Worm (Caenorhabditis elegans) whole organism, L4 larva: Measurements from ENCODE around the gene C13B4.1.

Source experiments
- F37D6.2 ChIP-seq: sonication (generic microtip); optimal IDR thresholded peaks from 2 replicates; lab custom pipeline; 2016; ENCODE audit warnings: mild to moderate bottlenecking, missing genetic modification characterization, missing compliant biosample characterization
- F44E2.7 ChIP-seq: fragments of 200-800 bp; sonication (Bioruptor generic); IDR thresholded peaks from 2 replicates; pipeline ENCODE4 v2.1.2; 2022; ENCODE audit warnings: missing genetic modification characterization, missing compliant biosample characterization
- F49E8.2 ChIP-seq: sonication (generic microtip); optimal IDR thresholded peaks from 2 replicates; lab custom pipeline; 2016; ENCODE audit warnings: missing compliant biosample characterization, mild to moderate bottlenecking, missing genetic modification characterization, borderline replicate concordance
- R02D3.7 ChIP-seq: fragments of 150-350 bp; sonication (generic microtip); optimal IDR thresholded peaks from 3 replicates; lab custom pipeline; 2014; ENCODE audit warnings: missing biosample characterization, missing genetic modification characterization
- T20F7.1 ChIP-seq: fragments of 200-800 bp; sonication (Bioruptor generic); optimal IDR thresholded peaks from 2 replicates; lab custom pipeline; 2018; ENCODE audit warnings: mild to moderate bottlenecking, missing genetic modification characterization, missing compliant biosample characterization
- Y48G9A.11 ChIP-seq: fragments of 200-800 bp; sonication (Bioruptor generic); IDR thresholded peaks from 2 replicates; pipeline ENCODE4 v1.3.6; 2022; ENCODE audit warnings: missing genetic modification reagents, missing genetic modification characterization, missing compliant biosample characterization
- aha-1 ChIP-seq: fragments of 150-350 bp; peaks from one replicate; lab custom pipeline; 2014; ENCODE audit warnings: missing biosample characterization, missing genetic modification characterization
- ama-1 ChIP-seq: fragments of 150-350 bp; optimal IDR thresholded peaks from 2 replicates; lab custom pipeline; 2014; ENCODE audit warnings: inconsistent platforms, mixed read lengths
- ceh-28 ChIP-seq: fragments of 150-350 bp; optimal IDR thresholded peaks from 2 replicates; lab custom pipeline; 2014; ENCODE audit warnings: missing biosample characterization, missing genetic modification reagents, missing genetic modification characterization
- ceh-32 ChIP-seq: sonication (generic microtip); optimal IDR thresholded peaks from 2 replicates; lab custom pipeline; 2016; ENCODE audit warnings: mild to moderate bottlenecking, missing genetic modification characterization, missing compliant biosample characterization; ENCODE audit not compliant: poor library complexity
- ces-1 ChIP-seq: fragments of 150-350 bp; sonication (generic microtip); optimal IDR thresholded peaks from 4 replicates; lab custom pipeline; 2014; ENCODE audit warnings: missing biosample characterization, missing genetic modification reagents, missing genetic modification characterization
- cey-2 ChIP-seq: sonication (generic microtip); optimal IDR thresholded peaks from 3 replicates; lab custom pipeline; 2017; ENCODE audit warnings: missing genetic modification characterization, mild to moderate bottlenecking, missing compliant biosample characterization, antibody characterized with exemption, borderline replicate concordance; ENCODE audit not compliant: insufficient read depth
- daf-19 ChIP-seq: fragments of 200-800 bp; sonication (Bioruptor generic); conservative IDR thresholded peaks from 2 replicates; pipeline ENCODE4 v1.3.6; 2022; ENCODE audit warnings: missing genetic modification characterization, missing compliant biosample characterization
- daf-8 ChIP-seq: fragments of 200-800 bp; sonication (Bioruptor generic); IDR thresholded peaks from 2 replicates; pipeline ENCODE4 v1.3.6; 2022; ENCODE audit warnings: missing genetic modification characterization, missing compliant biosample characterization
- dmd-6 ChIP-seq: fragments of 200-800 bp; sonication (Bioruptor generic); IDR thresholded peaks from 2 replicates; pipeline ENCODE4 v1.3.6; 2022; ENCODE audit warnings: missing genetic modification reagents, missing genetic modification characterization, missing compliant biosample characterization
- dmd-8 ChIP-seq: fragments of 200-800 bp; sonication (Bioruptor generic); IDR thresholded peaks from 2 replicates; pipeline ENCODE4 v1.3.6; 2022; ENCODE audit warnings: missing genetic modification characterization, missing compliant biosample characterization
- dpl-1 ChIP-seq: fragments of 150-350 bp; optimal IDR thresholded peaks from 2 replicates; lab custom pipeline; 2014; ENCODE audit warnings: missing biosample characterization, missing genetic modification reagents, missing genetic modification characterization
- duxl-1 ChIP-seq: sonication (generic microtip); optimal IDR thresholded peaks from 2 replicates; lab custom pipeline; 2016; ENCODE audit warnings: mild to moderate bottlenecking, missing genetic modification characterization, moderate library complexity, missing compliant biosample characterization; ENCODE audit not compliant: poor library complexity
- egl-27 ChIP-seq: sonication (generic microtip); optimal IDR thresholded peaks from 3 replicates; lab custom pipeline; 2017; ENCODE audit warnings: missing biosample characterization, missing genetic modification reagents, missing genetic modification characterization
- gei-8 ChIP-seq: fragments of 200-800 bp; sonication (Bioruptor generic); optimal IDR thresholded peaks from 2 replicates; lab custom pipeline; 2018; ENCODE audit warnings: mild to moderate bottlenecking, missing genetic modification characterization, missing compliant biosample characterization
- hif-1 ChIP-seq, 2 experiments: sonication (generic microtip); optimal IDR thresholded peaks; 2 replicates each; lab custom pipeline; 2016 to 2017; ENCODE audit warnings: missing compliant biosample characterization in 2 of 2, missing genetic modification characterization in 2 of 2, missing genetic modification reagents in 2 of 2, missing genotype in 2 of 2, mild to moderate bottlenecking in 1 of 2
- hlh-30 ChIP-seq: sonication (generic microtip); optimal IDR thresholded peaks from 2 replicates; lab custom pipeline; 2017; ENCODE audit warnings: antibody characterized with exemption, mild to moderate bottlenecking, missing genetic modification characterization, missing compliant biosample characterization; ENCODE audit not compliant: insufficient read depth
- hmg-1.1 ChIP-seq: fragments of 200-800 bp; sonication (Bioruptor generic); IDR thresholded peaks from 2 replicates; pipeline ENCODE4 v1.3.6; 2022; ENCODE audit warnings: missing genetic modification reagents, missing genetic modification characterization, missing compliant biosample characterization
- lim-7 ChIP-seq: fragments of 200-800 bp; sonication (Bioruptor generic); IDR thresholded peaks from 2 replicates; pipeline ENCODE4 v1.3.6; 2022; ENCODE audit warnings: missing genetic modification characterization, missing compliant biosample characterization
- lin-1 ChIP-seq: fragments of 200-800 bp; sonication (Bioruptor generic); IDR thresholded peaks from 2 replicates; pipeline ENCODE4 v1.3.6; 2022; ENCODE audit warnings: missing genetic modification reagents, missing genetic modification characterization, missing compliant biosample characterization
- lin-13 ChIP-seq: fragments of 150-350 bp; optimal IDR thresholded peaks from 2 replicates; lab custom pipeline; 2014; ENCODE audit warnings: missing biosample characterization, missing genetic modification reagents, missing genetic modification characterization
- lin-29 ChIP-seq: fragments of 200-800 bp; sonication (Bioruptor generic); IDR thresholded peaks from 2 replicates; pipeline ENCODE4 v1.3.6; 2022; ENCODE audit warnings: missing genetic modification reagents, missing genetic modification characterization, missing compliant biosample characterization
- lin-38 ChIP-seq: fragments of 200-800 bp; sonication (Bioruptor generic); IDR thresholded peaks from 2 replicates; pipeline ENCODE4 v1.3.6; 2022; ENCODE audit warnings: missing genetic modification reagents, missing genetic modification characterization, missing compliant biosample characterization
- lin-39 ChIP-seq: fragments of 150-350 bp; optimal IDR thresholded peaks from 2 replicates; lab custom pipeline; 2014; ENCODE audit warnings: missing biosample characterization, missing genetic modification reagents, missing genetic modification characterization
- madf-9 ChIP-seq: fragments of 200-800 bp; sonication (Bioruptor generic); conservative IDR thresholded peaks from 2 replicates; pipeline ENCODE4 v1.3.6; 2022; ENCODE audit warnings: missing genetic modification reagents, missing genetic modification characterization, missing compliant biosample characterization
- mdt-29 ChIP-seq: fragments of 200-800 bp; sonication (Bioruptor generic); IDR thresholded peaks from 2 replicates; pipeline ENCODE4 v1.3.6; 2022; ENCODE audit warnings: missing genetic modification reagents, missing genetic modification characterization, missing compliant biosample characterization
- mxl-3 ChIP-seq: fragments of 200-800 bp; sonication (Bioruptor generic); optimal IDR thresholded peaks from 2 replicates; lab custom pipeline; 2018; ENCODE audit warnings: mild to moderate bottlenecking, missing genetic modification characterization, missing compliant biosample characterization
- nhr-237 ChIP-seq: sonication (generic microtip); optimal IDR thresholded peaks from 2 replicates; lab custom pipeline; 2017; ENCODE audit warnings: missing biosample characterization, missing genetic modification characterization
- nhr-28 ChIP-seq: fragments of 150-350 bp; optimal IDR thresholded peaks from 2 replicates; lab custom pipeline; 2014; ENCODE audit warnings: missing biosample characterization, missing genetic modification characterization
- nhr-48 ChIP-seq: sonication (generic microtip); optimal IDR thresholded peaks from 2 replicates; lab custom pipeline; 2016; ENCODE audit warnings: mild to moderate bottlenecking, missing genetic modification characterization, missing compliant biosample characterization
- sdz-12 ChIP-seq: fragments of 200-800 bp; sonication (Bioruptor generic); optimal IDR thresholded peaks from 2 replicates; lab custom pipeline; 2018; ENCODE audit warnings: mild to moderate bottlenecking, missing genetic modification characterization, missing compliant biosample characterization
- set-16 ChIP-seq: fragments of 200-800 bp; sonication (Bioruptor generic); IDR thresholded peaks from 2 replicates; pipeline ENCODE4 v1.3.6; 2022; ENCODE audit warnings: missing genetic modification reagents, missing genetic modification characterization, missing compliant biosample characterization
- snpc-1.2 ChIP-seq: fragments of 200-800 bp; sonication (Bioruptor generic); IDR thresholded peaks from 2 replicates; pipeline ENCODE4 v1.3.6; 2022; ENCODE audit warnings: missing genetic modification reagents, missing genetic modification characterization, missing compliant biosample characterization
- snpc-4 ChIP-seq: fragments of 150-350 bp; optimal IDR thresholded peaks from 2 replicates; lab custom pipeline; 2014; ENCODE audit warnings: missing biosample characterization, missing genetic modification characterization
- unc-130 ChIP-seq: sonication (generic microtip); optimal IDR thresholded peaks from 2 replicates; lab custom pipeline; 2016; ENCODE audit warnings: missing genetic modification reagents, missing genetic modification characterization, missing compliant biosample characterization
- zfp-2 ChIP-seq: sonication (generic microtip); optimal IDR thresholded peaks from 2 replicates; lab custom pipeline; 2016; ENCODE audit warnings: mild to moderate bottlenecking, missing genetic modification characterization, missing compliant biosample characterization
- zfp-3 ChIP-seq: fragments of 200-800 bp; sonication (Bioruptor generic); conservative IDR thresholded peaks from 2 replicates; pipeline ENCODE4 v1.3.6; 2022; ENCODE audit warnings: missing genetic modification reagents, missing genetic modification characterization, missing compliant biosample characterization
- zip-2 ChIP-seq: fragments of 150-350 bp; optimal IDR thresholded peaks from 2 replicates; lab custom pipeline; 2014; ENCODE audit warnings: missing biosample characterization, missing genetic modification characterization
- ztf-11 ChIP-seq: fragments of 150-350 bp; optimal IDR thresholded peaks from 2 replicates; lab custom pipeline; 2014; ENCODE audit warnings: missing biosample characterization, missing genetic modification characterization
- ztf-7 ChIP-seq: fragments of 150-350 bp; optimal IDR thresholded peaks from 2 replicates; lab custom pipeline; 2014; ENCODE audit warnings: missing biosample characterization, missing genetic modification characterization

Gene C13B4.1

ce11 chrII:14501447-14501846 is 22.0 kb upstream of the C13B4.1 start, which contains the start of gene K10H10.5 (continued):
- TF ChIP-seq gei-8 (GFP tag; lab: Kevin White, UChicago) (no peak), cey-2 (tag; lab: Kevin White, UChicago) (no peak)

- TF ChIP-seq daf-8 (no peak), F49E8.2 (no peak), nhr-28 (tag; lab: Kevin White, UChicago) (no peak), F37D6.2 (tag; lab: Kevin White, UChicago) (no peak), Y48G9A.11 (GFP tag; lab: Robert Waterston, UW) (no peak), lin-38 (no peak), zfp-2 (tag; lab: Kevin White, UChicago) (no peak), dpl-1 (GFP tag; lab: Kevin White, UChicago) (no peak), T20F7.1 (GFP tag; lab: Kevin White, UChicago) (no peak), ztf-11 (tag; lab: Kevin White, UChicago) (no peak), zip-2 (tag; lab: Kevin White, UChicago) (no peak), mxl-3 (GFP tag; lab: Kevin White, UChicago) (no peak)
- TF ChIP-seq, all 104 proteins: peak for 0
Measured at ce11 chrII:14500122-14500521, 20.7 kb upstream of the C13B4.1 start, which contains the start of gene K10H10.4. K10H10.4 (plus strand) TSS chrII:14500422.

DNA sequence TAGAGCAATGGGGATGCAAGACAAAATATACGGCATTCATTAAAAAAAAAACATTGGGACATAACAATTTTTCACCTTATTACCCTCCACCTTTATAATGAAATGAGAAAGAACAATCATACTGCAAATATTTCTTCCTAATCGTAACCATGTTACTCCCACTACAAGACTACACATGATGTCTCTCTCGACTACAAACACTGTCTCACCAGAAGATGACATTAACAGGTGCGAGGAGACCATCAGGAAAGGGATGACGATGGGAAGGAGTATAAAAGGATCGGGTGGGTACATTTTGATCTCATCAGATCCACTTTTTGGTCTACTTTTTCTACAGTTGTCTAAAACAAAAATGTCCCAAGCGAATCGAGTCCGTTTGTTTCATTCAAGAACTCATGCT is 18.4 kb upstream of the C13B4.1 start, which contains the start of gene dhs-8:
Gene dhs-8 (plus strand): TSS at position 179 of the 400 bp plus-strand sequence.
- TF ChIP-seq zfp-3 (GFP tag; lab: Robert Waterston, UW), result no peak
- TF ChIP-seq nhr-48, result no peak
- TF ChIP-seq hlh-30 (tag; lab: Kevin White, UChicago), result peak; percentile 9
- no peak for TF ChIP-seq dmd-6 (GFP tag; lab: Robert Waterston, UW)
- no peak for TF ChIP-seq ama-1 (lab: Kevin White, UChicago)
- no peak for TF ChIP-seq ztf-7
- no peak for TF ChIP-seq R02D3.7 (tag; lab: Kevin White, UChicago)
- TF ChIP-seq snpc-4 (tag; lab: Kevin White, UChicago), result no peak
- no peak for TF ChIP-seq lin-13 (GFP tag; lab: Kevin White, UChicago)
- TF ChIP-seq Y48G9A.11 (GFP tag; lab: Robert Waterston, UW), result no peak
- peak; percentile 99 for TF ChIP-seq nhr-28 (tag; lab: Kevin White, UChicago)
- no peak for TF ChIP-seq madf-9 (GFP tag; lab: Robert Waterston, UW)
- no peak for TF ChIP-seq daf-19
- peak; percentile 48 for TF ChIP-seq aha-1
- no peak for TF ChIP-seq zip-2 (tag; lab: Kevin White, UChicago)
- no peak for TF ChIP-seq egl-27 (tag; lab: Kevin White, UChicago)

- TF ChIP-seq lim-7, result peak; percentile 97
- no peak for TF ChIP-seq nhr-237
- TF ChIP-seq snpc-1.2 (GFP tag; lab: Robert Waterston, UW), result peak; percentile 81
- TF ChIP-seq hmg-1.1 (GFP tag; lab: Robert Waterston, UW), result peak; percentile 86
- TF ChIP-seq duxl-1 (tag; lab: Kevin White, UChicago), result peak; percentile 86
- TF ChIP-seq zfp-3 (GFP tag; lab: Robert Waterston, UW), result peak; percentile 86
- peak; percentile 24; the same call in 1 of the 2 replicates for TF ChIP-seq set-16
- peak; percentile 89 to 95 for TF ChIP-seq hif-1 (tag; optimal IDR thresholded peaks at IDR 0.05; lab: Kevin White, UChicago)
- TF ChIP-seq sdz-12 (GFP tag; lab: Kevin White, UChicago), result peak; percentile 59
- peak; percentile 98 for TF ChIP-seq dmd-8
- TF ChIP-seq F44E2.7 (GFP tag; lab: Robert Waterston, UW), result peak; percentile 92
- no peak for TF ChIP-seq egl-27 (tag; lab: Kevin White, UChicago)
- peak; percentile 92 for TF ChIP-seq unc-130 (GFP tag; lab: Kevin White, UChicago)
- peak; percentile 46 for TF ChIP-seq lin-13 (GFP tag; lab: Kevin White, UChicago)
- peak; percentile 81 for TF ChIP-seq Y48G9A.11 (GFP tag; lab: Robert Waterston, UW)
- TF ChIP-seq F37D6.2 (tag; lab: Kevin White, UChicago), result peak; percentile 74
- TF ChIP-seq T20F7.1 (GFP tag; lab: Kevin White, UChicago), result peak; percentile 74
- no peak for TF ChIP-seq ces-1 (GFP tag; lab: Kevin White, UChicago)
- no peak for TF ChIP-seq lin-39
- TF ChIP-seq ceh-32, result no peak
- TF ChIP-seq ceh-28 (tag; lab: Kevin White, UChicago), result no peak
- TF ChIP-seq lin-29 (GFP tag; lab: Robert Waterston, UW), result peak; percentile 63
- peak; percentile 77; the same call in 1 of the 2 replicates for TF ChIP-seq mdt-29 (GFP tag; lab: Robert Waterston, UW)
- peak; percentile 87 for TF ChIP-seq lin-1 (GFP tag; lab: Robert Waterston, UW)
Measured at ce11 chrII:14496809-14497208, 17.4 kb upstream of the C13B4.1 start.
